Worm (Caenorhabditis elegans) whole organism, late embryonic: ENCODE results near the gene F10C1.23.

Experiments used
- C08G9.2 ChIP-seq: sonication (generic microtip); optimal IDR thresholded peaks from 2 replicates; lab custom pipeline; 2016; ENCODE audit warnings: mild to moderate bottlenecking, missing genetic modification characterization, moderate library complexity, missing compliant biosample characterization
- C38D4.7 ChIP-seq: fragments of 200-800 bp; sonication (Bioruptor generic); optimal IDR thresholded peaks from 2 replicates; lab custom pipeline; 2018; ENCODE audit warnings: mild to moderate bottlenecking, missing genetic modification characterization, moderate library complexity, missing compliant biosample characterization
- F13H6.1 ChIP-seq: sonication (generic microtip); optimal IDR thresholded peaks from 2 replicates; lab custom pipeline; 2016; ENCODE audit warnings: missing genetic modification characterization, missing compliant biosample characterization
- K02D7.2 ChIP-seq: sonication (generic microtip); optimal IDR thresholded peaks from 2 replicates; lab custom pipeline; 2017; ENCODE audit warnings: mild to moderate bottlenecking, missing genetic modification characterization, missing compliant biosample characterization
- Y22D7AL.16 ChIP-seq: sonication (generic microtip); optimal IDR thresholded peaks from 2 replicates; lab custom pipeline; 2016; ENCODE audit warnings: missing genetic modification characterization, missing compliant biosample characterization
- ahr-1 ChIP-seq: sonication (generic microtip); optimal IDR thresholded peaks from 2 replicates; lab custom pipeline; 2016; ENCODE audit warnings: missing genetic modification characterization, missing compliant biosample characterization
- ceh-14 ChIP-seq: sonication (generic microtip); optimal IDR thresholded peaks from 2 replicates; lab custom pipeline; 2016; ENCODE audit warnings: missing genotype, missing genetic modification characterization, missing compliant biosample characterization
- ceh-18 ChIP-seq: sonication (generic microtip); optimal IDR thresholded peaks from 2 replicates; lab custom pipeline; 2016; ENCODE audit warnings: missing genetic modification characterization, missing compliant biosample characterization
- ceh-22 ChIP-seq: sonication (generic microtip); optimal IDR thresholded peaks from 2 replicates; lab custom pipeline; 2017; ENCODE audit warnings: missing biosample characterization, missing genetic modification characterization
- ceh-31 ChIP-seq: sonication (generic microtip); optimal IDR thresholded peaks from 2 replicates; lab custom pipeline; 2016; ENCODE audit warnings: missing genetic modification characterization, missing compliant biosample characterization
- ceh-48 ChIP-seq: sonication (generic microtip); optimal IDR thresholded peaks from 2 replicates; lab custom pipeline; 2016; ENCODE audit warnings: missing genetic modification characterization, inconsistent platforms, missing compliant biosample characterization
- ceh-6 ChIP-seq: fragments of 200-800 bp; sonication (Bioruptor generic); optimal IDR thresholded peaks from 2 replicates; lab custom pipeline; 2018; ENCODE audit warnings: mild to moderate bottlenecking, missing genetic modification characterization, missing compliant biosample characterization
- ceh-9 ChIP-seq: sonication (generic microtip); optimal IDR thresholded peaks from 2 replicates; lab custom pipeline; 2016; ENCODE audit warnings: mild to moderate bottlenecking, missing genetic modification characterization, inconsistent platforms, missing compliant biosample characterization
- che-1 ChIP-seq: sonication (generic microtip); optimal IDR thresholded peaks from 2 replicates; lab custom pipeline; 2016; ENCODE audit warnings: mild to moderate bottlenecking, missing genetic modification characterization, missing compliant biosample characterization
- dmd-4 ChIP-seq: sonication (generic microtip); optimal IDR thresholded peaks from 2 replicates; lab custom pipeline; 2016; ENCODE audit warnings: borderline replicate concordance, missing genetic modification characterization, missing compliant biosample characterization
- dve-1 ChIP-seq: sonication (generic microtip); optimal IDR thresholded peaks from 2 replicates; lab custom pipeline; 2017; ENCODE audit warnings: antibody characterized with exemption, mild to moderate bottlenecking, missing genetic modification characterization, missing compliant biosample characterization
- elt-2 ChIP-seq: sonication (generic microtip); optimal IDR thresholded peaks from 2 replicates; lab custom pipeline; 2016; ENCODE audit warnings: missing genetic modification reagents, missing genetic modification characterization, missing compliant biosample characterization
- elt-4 ChIP-seq: sonication (generic microtip); optimal IDR thresholded peaks from 2 replicates; lab custom pipeline; 2016; ENCODE audit warnings: missing genetic modification characterization, missing compliant biosample characterization
- fax-1 ChIP-seq: sonication (generic microtip); optimal IDR thresholded peaks from 2 replicates; lab custom pipeline; 2016; ENCODE audit warnings: missing genotype, missing genetic modification characterization, missing compliant biosample characterization
- fkh-10 ChIP-seq: fragments of 150-350 bp; optimal IDR thresholded peaks from 2 replicates; lab custom pipeline; 2014; ENCODE audit warnings: missing biosample characterization, missing genetic modification reagents, missing genetic modification characterization
- gmeb-2 ChIP-seq: sonication (generic microtip); optimal IDR thresholded peaks from 2 replicates; lab custom pipeline; 2016; ENCODE audit warnings: missing genetic modification characterization, inconsistent platforms, missing compliant biosample characterization
- hlh-13 ChIP-seq: fragments of 200-800 bp; sonication (Bioruptor generic); optimal IDR thresholded peaks from 2 replicates; lab custom pipeline; 2018; ENCODE audit warnings: mild to moderate bottlenecking, missing genetic modification characterization, missing compliant biosample characterization
- hlh-15 ChIP-seq: sonication (generic microtip); optimal IDR thresholded peaks from 2 replicates; lab custom pipeline; 2016; ENCODE audit warnings: missing genetic modification characterization, missing compliant biosample characterization
- hlh-30 ChIP-seq: sonication (generic microtip); optimal IDR thresholded peaks from 2 replicates; lab custom pipeline; 2017; ENCODE audit warnings: antibody characterized with exemption, missing genetic modification characterization, missing compliant biosample characterization; ENCODE audit not compliant: insufficient read depth
- hlh-6 ChIP-seq: sonication (generic microtip); optimal IDR thresholded peaks from 2 replicates; lab custom pipeline; 2016; ENCODE audit warnings: missing genotype, missing genetic modification characterization, missing compliant biosample characterization
- hlh-8 ChIP-seq: sonication (generic microtip); optimal IDR thresholded peaks from 2 replicates; lab custom pipeline; 2016; ENCODE audit warnings: missing genotype, missing genetic modification characterization, missing compliant biosample characterization
- lin-11 ChIP-seq: fragments of 200-800 bp; sonication (Bioruptor generic); optimal IDR thresholded peaks from 2 replicates; lab custom pipeline; 2018; ENCODE audit warnings: mild to moderate bottlenecking, missing genetic modification characterization, missing compliant biosample characterization
- nhr-11 ChIP-seq: fragments of 150-350 bp; optimal IDR thresholded peaks from 2 replicates; lab custom pipeline; 2014; ENCODE audit warnings: missing biosample characterization, missing genetic modification characterization
- nhr-232 ChIP-seq: sonication (generic microtip); optimal IDR thresholded peaks from 2 replicates; lab custom pipeline; 2016; ENCODE audit warnings: missing genetic modification characterization, missing compliant biosample characterization
- odd-2 ChIP-seq: sonication (generic microtip); optimal IDR thresholded peaks from 2 replicates; lab custom pipeline; 2017; ENCODE audit warnings: antibody characterized with exemption, mild to moderate bottlenecking, missing genetic modification characterization, missing compliant biosample characterization
- pag-3 ChIP-seq: sonication (generic microtip); optimal IDR thresholded peaks from 2 replicates; lab custom pipeline; 2016; ENCODE audit warnings: missing compliant biosample characterization, missing genetic modification characterization, borderline replicate concordance
- pha-4 ChIP-seq: fragments of 150-350 bp; optimal IDR thresholded peaks from 2 replicates; lab custom pipeline; 2018; ENCODE audit warnings: missing biosample characterization, missing genetic modification reagents, missing genetic modification characterization
- pqm-1 ChIP-seq: sonication (generic microtip); optimal IDR thresholded peaks from 2 replicates; lab custom pipeline; 2016; ENCODE audit warnings: missing genetic modification characterization, missing compliant biosample characterization
- sdc-2 ChIP-seq: sonication (generic microtip); optimal IDR thresholded peaks from 2 replicates; lab custom pipeline; 2016; ENCODE audit warnings: missing genotype, missing genetic modification characterization, missing compliant biosample characterization
- sox-2 ChIP-seq: fragments of 200-800 bp; sonication (Bioruptor generic); IDR thresholded peaks from 2 replicates; pipeline ENCODE4 v1.3.6; 2022; ENCODE audit warnings: missing genetic modification reagents, missing genetic modification characterization, missing compliant biosample characterization
- sox-4 ChIP-seq: sonication (generic microtip); optimal IDR thresholded peaks from 2 replicates; lab custom pipeline; 2017; ENCODE audit warnings: mild to moderate bottlenecking, missing genetic modification characterization, inconsistent platforms, missing compliant biosample characterization
- zip-5 ChIP-seq: sonication (generic microtip); optimal IDR thresholded peaks from 2 replicates; lab custom pipeline; 2016; ENCODE audit warnings: missing genetic modification characterization, missing compliant biosample characterization

F10C1.23 gene

ce11 chrII:5748395-5748794 is 9.4 kb upstream of the F10C1.23 start:
- TF ChIP-seq elt-2 (tag; lab: Kevin White, UChicago) (peak; percentile 93), pag-3 (tag; lab: Kevin White, UChicago) (no peak)

- TF ChIP-seq gmeb-2 (no peak), elt-2 (tag; lab: Kevin White, UChicago) (peak; percentile 92)
Measured at ce11 chrII:5749733-5750238, 8.1 kb upstream of the F10C1.23 start, which contains the start of gene ifb-2. TSS of gene ifb-2 (plus strand) at chrII:5750188.

DNA sequence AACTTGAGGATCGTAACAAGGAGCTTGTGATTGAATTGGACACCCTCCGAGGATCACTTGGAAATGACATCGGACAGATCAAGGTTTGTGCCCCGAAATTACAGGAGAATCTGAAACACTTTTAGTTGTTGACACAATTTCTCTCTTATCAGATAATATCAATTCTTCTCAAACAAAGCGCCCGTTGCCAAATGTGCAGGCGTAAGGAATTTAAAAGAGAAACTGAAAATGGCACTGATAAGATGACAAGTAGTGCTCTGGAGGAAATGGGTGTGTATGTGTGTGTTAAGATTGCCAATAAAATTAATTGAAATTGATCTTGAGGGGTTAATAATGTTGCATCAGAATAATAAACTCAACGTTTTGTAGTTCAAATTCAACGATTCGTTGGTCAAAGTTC is 6.5 kb upstream of the F10C1.23 start:
- TF ChIP-seq ceh-22 (tag; lab: Kevin White, UChicago) = no peak
- peak; percentile 83 for TF ChIP-seq elt-2 (tag; lab: Kevin White, UChicago)
- no peak for TF ChIP-seq hlh-8 (tag; lab: Kevin White, UChicago)
- no peak for TF ChIP-seq ceh-6 (GFP tag; lab: Kevin White, UChicago)
- no peak for TF ChIP-seq odd-2 (tag; lab: Kevin White, UChicago)

DNA sequence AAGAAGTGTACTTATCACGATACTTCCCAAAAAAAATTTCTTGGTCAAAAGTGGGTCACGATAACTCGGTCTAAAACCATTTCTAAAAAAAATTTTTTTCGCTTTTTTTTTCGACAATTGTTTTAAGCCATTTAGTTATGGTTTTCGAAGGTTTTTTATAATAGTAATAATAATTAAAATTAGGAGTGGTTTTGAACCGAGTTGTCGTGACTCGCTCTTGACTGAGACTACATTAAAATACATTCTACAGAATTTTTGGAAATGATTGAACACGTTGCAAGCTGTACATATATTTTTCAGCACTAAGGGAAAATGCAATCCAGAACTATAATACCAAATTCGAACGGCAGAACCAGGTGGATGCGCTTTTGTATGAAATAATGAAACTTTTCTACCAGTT is 3.7 kb upstream of the F10C1.23 start, which contains the start of gene F10C1.8:
Gene F10C1.8 (plus strand): TSS at position 301 of the 400 bp plus-strand sequence.
- TF ChIP-seq sdc-2 (tag; lab: Kevin White, UChicago) (no peak), hlh-6 (no peak), fax-1 (no peak), ceh-6 (GFP tag; lab: Kevin White, UChicago) (no peak), F13H6.1 (tag; lab: Kevin White, UChicago) (no peak), che-1 (tag; lab: Kevin White, UChicago) (no peak), nhr-11 (tag; lab: Kevin White, UChicago) (no peak)

DNA sequence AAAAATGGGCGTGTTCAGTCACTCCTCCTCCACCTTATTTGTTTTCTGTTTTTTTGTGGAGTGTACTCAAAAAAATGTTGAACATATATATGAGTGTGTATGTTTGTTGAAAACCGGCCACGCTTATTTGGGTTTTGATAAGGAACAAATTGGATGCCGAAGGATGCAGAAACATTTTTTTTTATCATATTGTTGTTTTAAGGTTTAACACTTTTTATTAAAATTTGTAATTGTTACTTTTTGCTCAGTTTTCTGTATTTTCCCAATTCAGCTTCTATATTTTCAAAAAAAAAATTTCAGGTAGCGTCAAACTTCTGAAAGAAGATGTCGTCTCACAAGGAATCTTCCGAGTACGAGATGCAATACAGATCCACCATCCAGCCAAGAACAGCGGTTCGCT is 7.5 kb downstream of the F10C1.23 start, which contains the start of gene ifb-1:
Gene ifb-1 (plus strand): TSS at position 301 of the 400 bp plus-strand sequence.
- TF ChIP-seq pag-3 (tag; lab: Kevin White, UChicago) (no peak), Y22D7AL.16 (no peak)

- TF ChIP-seq fkh-10 (no peak), hlh-15 (tag; lab: Kevin White, UChicago) (no peak), ceh-31 (tag; lab: Kevin White, UChicago) (no peak), lin-11 (tag; lab: Kevin White, UChicago) (no peak), sox-2 (GFP tag; lab: Robert Waterston, UW) (no peak), ahr-1 (tag; lab: Kevin White, UChicago) (no peak), hlh-13 (no peak), ceh-14 (no peak), dmd-4 (tag; lab: Kevin White, UChicago) (no peak), ceh-9 (no peak)
Measured at ce11 chrII:5768274-5768820, 10.5 kb downstream of the F10C1.23 start.

ce11 chrII:5772547-5773142 is 14.8 kb downstream of the F10C1.23 start:
- no peak for TF ChIP-seq nhr-11 (tag; lab: Kevin White, UChicago)
- peak; percentile 66 for TF ChIP-seq dve-1 (tag; lab: Kevin White, UChicago)
- peak; percentile 37 for TF ChIP-seq ceh-18
- TF ChIP-seq C38D4.7 (GFP tag; lab: Kevin White, UChicago) = peak; percentile 60
- no peak for TF ChIP-seq ahr-1 (tag; lab: Kevin White, UChicago)
- peak; percentile 48 for TF ChIP-seq hlh-6
- TF ChIP-seq K02D7.2 (tag; lab: Kevin White, UChicago) = no peak
- no peak for TF ChIP-seq gmeb-2
- peak; percentile 44 for TF ChIP-seq nhr-232 (tag; lab: Kevin White, UChicago)
- peak; percentile 9 for TF ChIP-seq pqm-1 (tag; lab: Kevin White, UChicago)
- TF ChIP-seq hlh-30 (tag; lab: Kevin White, UChicago) = peak; percentile 39
- no peak for TF ChIP-seq ceh-22 (tag; lab: Kevin White, UChicago)
- TF ChIP-seq elt-4 (tag; lab: Kevin White, UChicago) = no peak
- peak; percentile 47 for TF ChIP-seq C08G9.2 (tag; lab: Kevin White, UChicago)
- peak; percentile 56 for TF ChIP-seq sox-4 (tag; lab: Kevin White, UChicago)
- no peak for TF ChIP-seq pag-3 (tag; lab: Kevin White, UChicago)
- no peak for TF ChIP-seq pha-4 (tag; lab: Kevin White, UChicago)
- TF ChIP-seq sox-2 (GFP tag; lab: Robert Waterston, UW) = no peak; the same call in 1 of the 2 replicates
- peak; percentile 33 for TF ChIP-seq ceh-48 (tag; lab: Kevin White, UChicago)
- peak; percentile 52 for TF ChIP-seq ceh-31 (tag; lab: Kevin White, UChicago)
- no peak for TF ChIP-seq fkh-10
- peak; percentile 30 for TF ChIP-seq zip-5 (tag; lab: Kevin White, UChicago)
